Fruit fly (Drosophila melanogaster) whole organism, embryonic: Measurements from ENCODE around the gene alphaTub67C.

Source experiments
- Aef1 ChIP-seq: fragments of 200-800 bp; sonication (Bioruptor generic); IDR thresholded peaks from 3 replicates; pipeline ENCODE4 v1.3.6; 2022; ENCODE audit warnings: missing biosample characterization, missing genetic modification characterization
- Bdp1 ChIP-seq: fragments of 200-800 bp; sonication (Bioruptor generic); optimal IDR thresholded peaks from 3 replicates; lab custom pipeline; 2016; ENCODE audit warnings: missing biosample characterization, missing genetic modification characterization
- Bteb2 ChIP-seq: fragments of 200-800 bp; sonication (Bioruptor generic); optimal IDR thresholded peaks from 2 replicates; lab custom pipeline; 2016; ENCODE audit warnings: missing biosample characterization, missing genetic modification characterization
- CG11093 ChIP-seq: fragments of 200-800 bp; sonication (Bioruptor generic); IDR thresholded peaks from 3 replicates; pipeline ENCODE4 v1.3.6; 2022; ENCODE audit warnings: missing biosample characterization, missing genetic modification characterization
- CG12659 ChIP-seq: fragments of 200-800 bp; sonication (Bioruptor generic); optimal IDR thresholded peaks from 3 replicates; lab custom pipeline; 2017; ENCODE audit warnings: mild to moderate bottlenecking, missing biosample characterization, missing genetic modification reagents, missing genetic modification characterization
- CG13775 ChIP-seq: fragments of 200-800 bp; sonication (Bioruptor generic); optimal IDR thresholded peaks from 3 replicates; lab custom pipeline; 2017; ENCODE audit warnings: missing biosample characterization, mild to moderate bottlenecking, missing genetic modification characterization
- CG14965 ChIP-seq: fragments of 200-800 bp; sonication (Bioruptor generic); optimal IDR thresholded peaks from 2 replicates; lab custom pipeline; 2016; ENCODE audit warnings: missing biosample characterization, missing genetic modification characterization, borderline replicate concordance
- CG16813 ChIP-seq: fragments of 200-800 bp; sonication (Bioruptor generic); IDR thresholded peaks from 3 replicates; pipeline ENCODE4 v1.3.6; 2022; ENCODE audit warnings: missing biosample characterization, missing genetic modification characterization; ENCODE audit not compliant: partially characterized antibody
- CG17186 ChIP-seq: fragments of 200-800 bp; sonication (Bioruptor generic); optimal IDR thresholded peaks from 3 replicates; lab custom pipeline; 2017; ENCODE audit warnings: missing biosample characterization, missing genetic modification reagents, missing genetic modification characterization
- CG1832 ChIP-seq: fragments of 200-800 bp; sonication (Bioruptor generic); optimal IDR thresholded peaks from 2 replicates; lab custom pipeline; 2017; ENCODE audit warnings: missing biosample characterization, mild to moderate bottlenecking, missing genetic modification characterization, inconsistent platforms
- CG2116 ChIP-seq: fragments of 200-800 bp; sonication (Bioruptor generic); optimal IDR thresholded peaks from 3 replicates; lab custom pipeline; 2018; ENCODE audit warnings: missing biosample characterization, mild to moderate bottlenecking, missing genetic modification characterization
- CG30403 ChIP-seq: fragments of 200-800 bp; sonication (Bioruptor generic); optimal IDR thresholded peaks from 3 replicates; lab custom pipeline; 2016; ENCODE audit warnings: missing biosample characterization, missing genetic modification characterization
- CG34376 ChIP-seq: fragments of 200-800 bp; sonication (Bioruptor generic); optimal IDR thresholded peaks from 2 replicates; lab custom pipeline; 2018; ENCODE audit warnings: missing biosample characterization, mild to moderate bottlenecking, missing genetic modification characterization
- CG43689 ChIP-seq: fragments of 200-800 bp; sonication (Bioruptor generic); IDR thresholded peaks from 2 replicates; pipeline ENCODE4 v1.3.6; 2022; ENCODE audit warnings: missing biosample characterization, missing genetic modification characterization
- CG4707 ChIP-seq: fragments of 200-800 bp; sonication (Bioruptor generic); optimal IDR thresholded peaks from 2 replicates; lab custom pipeline; 2018; ENCODE audit warnings: missing biosample characterization, mild to moderate bottlenecking, missing genetic modification characterization, moderate library complexity
- CG5953 ChIP-seq: fragments of 200-800 bp; sonication (Bioruptor generic); IDR thresholded peaks from 2 replicates; pipeline ENCODE4 v1.3.6; 2022; ENCODE audit warnings: missing biosample characterization, missing genetic modification characterization
- CG6175 ChIP-seq: fragments of 200-800 bp; sonication (Bioruptor generic); IDR thresholded peaks from 3 replicates; pipeline ENCODE4 v1.3.6; 2022; ENCODE audit warnings: missing biosample characterization, missing genetic modification characterization
- CG7928 ChIP-seq: fragments of 200-800 bp; sonication (Bioruptor generic); optimal IDR thresholded peaks from 2 replicates; lab custom pipeline; 2017; ENCODE audit warnings: missing biosample characterization, mild to moderate bottlenecking, missing genetic modification characterization
- CG9727 ChIP-seq: fragments of 200-800 bp; sonication (Bioruptor generic); optimal IDR thresholded peaks from 3 replicates; lab custom pipeline; 2017; ENCODE audit warnings: missing biosample characterization, mild to moderate bottlenecking, missing genetic modification characterization
- Dbx ChIP-seq: fragments of 200-800 bp; sonication (Bioruptor generic); IDR thresholded peaks from 3 replicates; pipeline ENCODE4 v1.3.6; 2022; ENCODE audit warnings: missing biosample characterization, missing genetic modification characterization
- Doc3 ChIP-seq: fragments of 200-800 bp; sonication (Bioruptor generic); IDR thresholded peaks from 3 replicates; pipeline ENCODE4 v1.3.6; 2022; ENCODE audit warnings: missing biosample characterization, missing genetic modification characterization; ENCODE audit not compliant: partially characterized antibody
- Drgx ChIP-seq: fragments of 200-800 bp; sonication (Bioruptor generic); IDR thresholded peaks from 2 replicates; pipeline ENCODE4 v1.3.6; 2022; ENCODE audit warnings: missing biosample characterization, missing genetic modification characterization
- Ets65A ChIP-seq: fragments of 200-800 bp; sonication (Bioruptor generic); peaks from one replicate; lab custom pipeline; 2016; ENCODE audit warnings: missing biosample characterization, missing genetic modification characterization
- Hr78 ChIP-seq, 2 experiments: fragments of 200-800 bp in 1 of 2; fragments of >200 bp in 1 of 2; sonication (Bioruptor generic) in 1 of 2; optimal IDR thresholded peaks; 2 replicates each; lab custom pipeline; 2017 to 2019; ENCODE audit warnings: missing biosample characterization in 2 of 2, missing genetic modification characterization in 2 of 2, mild to moderate bottlenecking in 1 of 2, moderate library complexity in 1 of 2
- Lpt ChIP-seq: fragments of >200 bp; optimal IDR thresholded peaks from 2 replicates; lab custom pipeline; 2018; ENCODE audit warnings: missing biosample characterization, missing genetic modification characterization
- Meics ChIP-seq: fragments of 200-800 bp; sonication (Bioruptor generic); optimal IDR thresholded peaks from 2 replicates; lab custom pipeline; 2017; ENCODE audit warnings: missing biosample characterization, mild to moderate bottlenecking, missing genetic modification characterization
- NC2β ChIP-seq: fragments of 200-800 bp; sonication (Bioruptor generic); optimal IDR thresholded peaks from 2 replicates; lab custom pipeline; 2016; ENCODE audit warnings: missing biosample characterization, missing genetic modification characterization
- Opbp ChIP-seq: fragments of 200-800 bp; sonication (Bioruptor generic); IDR thresholded peaks from 3 replicates; pipeline ENCODE4 v1.3.6; 2022; ENCODE audit warnings: missing biosample characterization, missing genetic modification characterization; ENCODE audit not compliant: partially characterized antibody
- Sry-δ ChIP-seq: fragments of 200-800 bp; sonication (Bioruptor generic); optimal IDR thresholded peaks from 2 replicates; lab custom pipeline; 2016; ENCODE audit warnings: missing biosample characterization, missing genetic modification characterization
- Tbp ChIP-seq: fragments of >200 bp; optimal IDR thresholded peaks from 2 replicates; lab custom pipeline; 2018; ENCODE audit warnings: missing biosample characterization, missing genetic modification characterization
- YL-1 ChIP-seq: fragments of 200-800 bp; sonication (Bioruptor generic); optimal IDR thresholded peaks from 3 replicates; lab custom pipeline; 2017; ENCODE audit warnings: missing biosample characterization, mild to moderate bottlenecking, missing genetic modification characterization
- ara ChIP-seq: fragments of 200-800 bp; sonication (Bioruptor generic); IDR thresholded peaks from 2 replicates; pipeline ENCODE4 v1.3.6; 2022; ENCODE audit warnings: missing biosample characterization, missing genetic modification characterization
- ase ChIP-seq: fragments of 200-800 bp; sonication (Bioruptor generic); IDR thresholded peaks from 3 replicates; pipeline ENCODE4 v1.3.6; 2022; ENCODE audit warnings: missing biosample characterization, missing genetic modification characterization
- bbx ChIP-seq: fragments of 200-800 bp; sonication (Bioruptor generic); IDR thresholded peaks from 2 replicates; pipeline ENCODE4 v1.3.6; 2022; ENCODE audit warnings: missing biosample characterization, missing genetic modification characterization; ENCODE audit not compliant: partially characterized antibody
- cato ChIP-seq: fragments of 200-800 bp; sonication (Bioruptor generic); optimal IDR thresholded peaks from 2 replicates; lab custom pipeline; 2016; ENCODE audit warnings: missing biosample characterization, missing genetic modification characterization, borderline replicate concordance
- caup ChIP-seq: fragments of 200-800 bp; sonication (Bioruptor generic); optimal IDR thresholded peaks from 3 replicates; lab custom pipeline; 2017; ENCODE audit warnings: missing biosample characterization, mild to moderate bottlenecking, missing genetic modification characterization, moderate library complexity; ENCODE audit not compliant: severe bottlenecking
- ci ChIP-seq: fragments of 200-800 bp; sonication (Bioruptor generic); IDR thresholded peaks from 3 replicates; pipeline ENCODE4 v1.3.6; 2022; ENCODE audit warnings: missing biosample characterization, missing genetic modification characterization
- corto ChIP-seq: fragments of 200-800 bp; sonication (Bioruptor generic); optimal IDR thresholded peaks from 2 replicates; lab custom pipeline; 2016; ENCODE audit warnings: missing biosample characterization, mild to moderate bottlenecking, missing genetic modification characterization, moderate library complexity
- crol ChIP-seq: fragments of 200-800 bp; sonication (Bioruptor generic); IDR thresholded peaks from 2 replicates; pipeline ENCODE4 v1.3.6; 2022; ENCODE audit warnings: missing biosample characterization, missing genetic modification characterization
- exex ChIP-seq: fragments of 200-800 bp; sonication (Bioruptor generic); optimal IDR thresholded peaks from 4 replicates; lab custom pipeline; 2018; ENCODE audit warnings: missing biosample characterization, mild to moderate bottlenecking, missing genetic modification characterization, moderate library complexity
- gcm ChIP-seq: fragments of 200-800 bp; sonication (Bioruptor generic); optimal IDR thresholded peaks from 2 replicates; lab custom pipeline; 2019; ENCODE audit warnings: missing biosample characterization, mild to moderate bottlenecking, missing genetic modification characterization, moderate library complexity
- grn ChIP-seq: fragments of 200-800 bp; sonication (Bioruptor generic); optimal IDR thresholded peaks from 3 replicates; lab custom pipeline; 2017; ENCODE audit warnings: missing biosample characterization, missing genetic modification characterization
- klu ChIP-seq: fragments of 200-800 bp; sonication (Bioruptor generic); IDR thresholded peaks from 2 replicates; pipeline ENCODE4 v1.3.6; 2022; ENCODE audit warnings: missing biosample characterization, missing genetic modification characterization
- lab ChIP-seq: fragments of 200-800 bp; sonication (Bioruptor generic); optimal IDR thresholded peaks from 3 replicates; lab custom pipeline; 2017; ENCODE audit warnings: missing biosample characterization, missing genetic modification characterization, mild to moderate bottlenecking, moderate library complexity, missing genetic modification reagents
- mirr ChIP-seq: fragments of 200-800 bp; sonication (Bioruptor generic); optimal IDR thresholded peaks from 3 replicates; lab custom pipeline; 2018; ENCODE audit warnings: missing biosample characterization, mild to moderate bottlenecking, missing genetic modification characterization
- nom ChIP-seq: fragments of 200-800 bp; sonication (Bioruptor generic); optimal IDR thresholded peaks from 2 replicates; lab custom pipeline; 2017; ENCODE audit warnings: missing biosample characterization, missing genetic modification characterization, mild to moderate bottlenecking, moderate library complexity, missing genetic modification reagents
- sd ChIP-seq: fragments of 200-800 bp; sonication (Bioruptor generic); optimal IDR thresholded peaks from 3 replicates; lab custom pipeline; 2018; ENCODE audit warnings: missing biosample characterization, mild to moderate bottlenecking, missing genetic modification characterization, moderate library complexity
- sob ChIP-seq: fragments of 200-800 bp; sonication (Bioruptor generic); IDR thresholded peaks from 2 replicates; pipeline ENCODE4 v1.3.6; 2022; ENCODE audit warnings: missing biosample characterization, missing genetic modification characterization
- sug ChIP-seq: fragments of 200-800 bp; optimal IDR thresholded peaks from 2 replicates; lab custom pipeline; 2019; ENCODE audit warnings: missing biosample characterization, mild to moderate bottlenecking, missing genetic modification characterization, moderate library complexity
- tgo ChIP-seq: fragments of 200-800 bp; sonication (Bioruptor generic); IDR thresholded peaks from 3 replicates; pipeline ENCODE4 v1.3.6; 2022; ENCODE audit warnings: missing biosample characterization, missing genetic modification characterization
- tin ChIP-seq: fragments of 200-800 bp; sonication (Bioruptor generic); optimal IDR thresholded peaks from 3 replicates; lab custom pipeline; 2016; ENCODE audit warnings: missing biosample characterization, missing genetic modification characterization
- unpg ChIP-seq: fragments of 200-800 bp; sonication (Bioruptor generic); optimal IDR thresholded peaks from 3 replicates; lab custom pipeline; 2018; ENCODE audit warnings: missing biosample characterization, mild to moderate bottlenecking, missing genetic modification characterization, moderate library complexity

alphaTub67C gene

dm6 chr3L:9671372-9671771 lies 9.7 kb upstream of the alphaTub67C start (continued):
- no peak for TF ChIP-seq CG11093
- 0 out of 2 replicates have a peak, but pooled peaks have one; percentile 8 for TF ChIP-seq bbx (GFP tag; lab: Robert Waterston, UW)
- no peak for TF ChIP-seq Sry-δ
- no peak for TF ChIP-seq CG14965 (GFP tag; lab: Kevin White, UChicago)
- no peak for TF ChIP-seq ara
- TF ChIP-seq sug (tag; lab: Kevin White, UChicago), result peak; percentile 83
- 0 out of 3 replicates have a peak, but pooled peaks have one; percentile 11 for TF ChIP-seq ci (GFP tag; lab: Robert Waterston, UW)
- no peak for TF ChIP-seq CG2116
- TF ChIP-seq Tbp, result no peak
- no peak for TF ChIP-seq CG16813 (GFP tag; lab: Robert Waterston, UW)
- no peak for TF ChIP-seq caup (GFP tag; lab: Kevin White, UChicago)
- peak; percentile 42; the same call in 1 of the 2 replicates for TF ChIP-seq crol (GFP tag; lab: Robert Waterston, UW)
- TF ChIP-seq Lpt (GFP tag; lab: Kevin White, UChicago), result no peak
- TF ChIP-seq CG34376, result peak; percentile 78
- TF ChIP-seq Meics, result no peak
- no peak for TF ChIP-seq CG4707
- no peak for TF ChIP-seq CG17186
- no peak for TF ChIP-seq ase
- 0 out of 3 replicates have a peak, but pooled peaks have one; percentile 10 for TF ChIP-seq Dbx (GFP tag; lab: Robert Waterston, UW)
- TF ChIP-seq Aef1, result peak; percentile 67
- peak; percentile 96 for TF ChIP-seq exex (tag; lab: Kevin White, UChicago)
- TF ChIP-seq Bdp1 (GFP tag; lab: Kevin White, UChicago), result no peak
- 0 out of 2 replicates have a peak, but pooled peaks have one; percentile 7 for TF ChIP-seq sob (GFP tag; lab: Robert Waterston, UW)
- TF ChIP-seq tgo, result no peak
- no peak for TF ChIP-seq CG5953
- peak; percentile 92 for TF ChIP-seq grn (GFP tag; lab: Kevin White, UChicago)
- TF ChIP-seq CG13775, result no peak
- no peak for TF ChIP-seq CG7928 (GFP tag; lab: Kevin White, UChicago)

dm6 chr3L:9674300-9674699 lies 6.8 kb upstream of the alphaTub67C start:
- TF ChIP-seq Hr78 (GFP tag; optimal IDR thresholded peaks at IDR 0.05; lab: Kevin White, UChicago) (peak in 1 of 2 experiments; percentile 56), CG1832 (GFP tag; lab: Kevin White, UChicago) (no peak), CG12659 (GFP tag; lab: Kevin White, UChicago) (no peak), cato (no peak), nom (GFP tag; lab: Kevin White, UChicago) (no peak), CG30403 (GFP tag; lab: Kevin White, UChicago) (no peak), tin (GFP tag; lab: Kevin White, UChicago) (no peak), CG6175 (GFP tag; lab: Robert Waterston, UW) (no peak), lab (GFP tag; lab: Kevin White, UChicago) (peak; percentile 38), corto (GFP tag; lab: Kevin White, UChicago) (no peak), Doc3 (no peak), gcm (GFP tag; lab: Kevin White, UChicago) (no peak), sd (peak; percentile 30), mirr (GFP tag; lab: Kevin White, UChicago) (peak; percentile 89), CG9727 (no peak), Drgx (GFP tag; lab: Robert Waterston, UW) (no peak), exex (tag; lab: Kevin White, UChicago) (peak; percentile 70), klu (GFP tag; lab: Robert Waterston, UW) (no peak), Ets65A (GFP tag; lab: Kevin White, UChicago) (no peak), sug (tag; lab: Kevin White, UChicago) (peak; percentile 41), NC2β (GFP tag; lab: Kevin White, UChicago) (no peak), YL-1 (GFP tag; lab: Kevin White, UChicago) (no peak), Opbp (GFP tag; lab: Robert Waterston, UW) (no peak), CG43689 (GFP tag; lab: Robert Waterston, UW) (no peak), Bteb2 (GFP tag; lab: Kevin White, UChicago) (no peak), unpg (no peak)
